Worm (Caenorhabditis elegans): ENCODE data around the gene C08F11.10.

ce11 chrIV:13689302-13689880, 40.4 kb upstream of the C08F11.10 start, which contains the start of gene T23G4.2:
- TF ChIP-seq ceh-82 (tag; optimal IDR thresholded peaks at IDR 0.05) (no peak), mxl-2 (GFP tag; conservative IDR thresholded peaks at IDR 0.05) (no peak), snpc-1.2 (GFP tag; IDR thresholded peaks at IDR 0.05) (no peak), ceh-32 (tag; optimal IDR thresholded peaks at IDR 0.05; ENCODE audit: poor library complexity) (no peak), Y5F2A.4 (GFP tag; optimal IDR thresholded peaks at IDR 0.05) (no peak), mxl-3 (GFP tag; optimal IDR thresholded peaks at IDR 0.05) (no peak), unc-62 (GFP tag; optimal IDR thresholded peaks at IDR 0.05 in 1 of 2) (peak in 1 of 2 experiments; percentile 99), unc-62 (tag; optimal IDR thresholded peaks at IDR 0.05) (no peak), egl-27 (tag; optimal IDR thresholded peaks at IDR 0.05) (no peak), aly-2 (tag; optimal IDR thresholded peaks at IDR 0.05) (no peak)

Data from whole organism, L4 larva.